Fruit fly (Drosophila melanogaster) Kc167 (cell line): ENCODE results near the gene Nep2.

Source experiments
- Myc ChIP-seq: fragments of >200 bp; optimal IDR thresholded peaks from 2 replicates; lab custom pipeline; 2017; ENCODE audit warnings: missing external identifiers
- Sin3A ChIP-seq: fragments of >200 bp; optimal IDR thresholded peaks from 2 replicates; lab custom pipeline; 2018; ENCODE audit warnings: missing external identifiers
- psq ChIP-seq: fragments of >200 bp; optimal IDR thresholded peaks from 2 replicates; lab custom pipeline; 2017; ENCODE audit warnings: missing external identifiers
- ttk ChIP-seq: sonication (Bioruptor generic); optimal IDR thresholded peaks from 2 replicates; lab custom pipeline; 2017; ENCODE audit warnings: missing external identifiers

- TF ChIP-seq Sin3A (lab: Kevin White, UChicago) (no peak), psq (lab: Kevin White, UChicago) (no peak), ttk (lab: Kevin White, UChicago) (no peak), Myc (lab: Kevin White, UChicago) (no peak)
Measured at dm6 chr3R:4747292-4747691, 15.6 kb upstream of the Nep2 start.
